Worm (Caenorhabditis elegans): ENCODE results near the gene sptl-3.
A peak's percentile ranks its signal among the peaks of the same experiment; 100 is the strongest.

Gene sptl-3

ce11 chrV:13898356-13898755, 5.2 kb downstream of the sptl-3 start, which contains the start of gene cyp-35C1:
Gene cyp-35C1, minus strand, starts transcription at chrV:13898487.
- TF ChIP-seq ZK546.5 (tag; optimal IDR thresholded peaks at IDR 0.05) (no peak), elt-2 (tag; optimal IDR thresholded peaks at IDR 0.05) (peak; percentile 59), pqm-1 (tag; optimal IDR thresholded peaks at IDR 0.05) (peak; percentile 51)

ce11 chrV:13899213-13899612, 6.1 kb downstream of the sptl-3 start, which contains the start of gene oac-3:
Gene oac-3, plus strand, starts transcription at chrV:13899513.
- TF ChIP-seq lin-15B (tag; optimal IDR thresholded peaks at IDR 0.05) (no peak), egl-5 (tag; optimal IDR thresholded peaks at IDR 0.05) (no peak), fkh-10 (GFP tag; optimal IDR thresholded peaks at IDR 0.05) (no peak), nhr-12 (tag; optimal IDR thresholded peaks at IDR 0.05) (no peak), mdl-1 (tag; optimal IDR thresholded peaks at IDR 0.05) (no peak), tbx-2 (tag; optimal IDR thresholded peaks at IDR 0.05) (no peak), nhr-28 (tag; optimal IDR thresholded peaks at IDR 0.05) (no peak), ceh-16 (tag; optimal IDR thresholded peaks at IDR 0.05) (no peak), eor-1 (tag; optimal IDR thresholded peaks at IDR 0.05) (no peak), nhr-76 (tag; optimal IDR thresholded peaks at IDR 0.05) (no peak), sea-2 (GFP tag; optimal IDR thresholded peaks at IDR 0.05) (no peak)

- TF ChIP-seq tbx-2 (tag; optimal IDR thresholded peaks at IDR 0.05) (no peak), elt-1 (tag; optimal IDR thresholded peaks at IDR 0.05) (no peak), eor-1 (tag; optimal IDR thresholded peaks at IDR 0.05) (no peak), nhr-76 (tag; optimal IDR thresholded peaks at IDR 0.05) (no peak), egl-27 (tag; optimal IDR thresholded peaks at IDR 0.05) (no peak), elt-2 (tag; optimal IDR thresholded peaks at IDR 0.05) (no peak), fkh-2 (tag; optimal IDR thresholded peaks at IDR 0.05) (no peak), ceh-82 (tag; optimal IDR thresholded peaks at IDR 0.05) (no peak), pqm-1 (tag; optimal IDR thresholded peaks at IDR 0.05) (no peak), nhr-12 (tag; optimal IDR thresholded peaks at IDR 0.05) (no peak)
Measured at ce11 chrV:13902495-13902894, 9.4 kb downstream of the sptl-3 start, which contains the start of gene C06B3.1. Gene C06B3.1, plus strand, starts transcription at chrV:13902795.

ce11 chrV:13904446-13904845, 11.3 kb downstream of the sptl-3 start, which contains the start of gene stdh-3:
Gene stdh-3, plus strand, starts transcription at chrV:13904611.
- TF ChIP-seq ceh-16 (tag; optimal IDR thresholded peaks at IDR 0.05) (no peak), egl-27 (tag; optimal IDR thresholded peaks at IDR 0.05) (no peak), ceh-28 (tag; optimal IDR thresholded peaks at IDR 0.05) (no peak), ztf-11 (tag; optimal IDR thresholded peaks at IDR 0.05) (no peak), nhr-77 (tag; optimal IDR thresholded peaks at IDR 0.05) (no peak), nhr-67 (tag; optimal IDR thresholded peaks at IDR 0.05) (no peak), sea-2 (GFP tag; optimal IDR thresholded peaks at IDR 0.05) (no peak), elt-3 (tag; optimal IDR thresholded peaks at IDR 0.05) (no peak), elt-1 (tag; optimal IDR thresholded peaks at IDR 0.05) (no peak), nhr-11 (tag; optimal IDR thresholded peaks at IDR 0.05) (no peak), unc-62 (GFP tag; optimal IDR thresholded peaks at IDR 0.05) (no peak), mdl-1 (tag; optimal IDR thresholded peaks at IDR 0.05) (no peak), nhr-23 (tag; optimal IDR thresholded peaks at IDR 0.05) (no peak), nhr-25 (tag; optimal IDR thresholded peaks at IDR 0.05) (no peak), fkh-2 (tag; optimal IDR thresholded peaks at IDR 0.05) (no peak), tbx-2 (tag; optimal IDR thresholded peaks at IDR 0.05) (no peak), zag-1 (tag; optimal IDR thresholded peaks at IDR 0.05) (no peak), lsy-12 (tag; optimal IDR thresholded peaks at IDR 0.05) (no peak), aly-2 (tag; optimal IDR thresholded peaks at IDR 0.05) (no peak), ztf-4 (tag; optimal IDR thresholded peaks at IDR 0.05) (no peak)

ce11 chrV:13906166-13906565, 13.0 kb downstream of the sptl-3 start, which contains the start of gene stdh-1:
Gene stdh-1, plus strand, starts transcription at chrV:13906492.
- TF ChIP-seq mdl-1 (tag; optimal IDR thresholded peaks at IDR 0.05) (no peak), eor-1 (tag; optimal IDR thresholded peaks at IDR 0.05) (no peak), unc-39 (tag; optimal IDR thresholded peaks at IDR 0.05) (no peak), ZK546.5 (tag; optimal IDR thresholded peaks at IDR 0.05) (no peak), hmg-11 (tag; optimal IDR thresholded peaks at IDR 0.05) (peak; percentile 5), elt-3 (tag; optimal IDR thresholded peaks at IDR 0.05) (no peak), ztf-11 (tag; optimal IDR thresholded peaks at IDR 0.05) (no peak), nhr-25 (tag; optimal IDR thresholded peaks at IDR 0.05) (no peak), egl-5 (tag; optimal IDR thresholded peaks at IDR 0.05) (peak; percentile 50), nhr-11 (tag; optimal IDR thresholded peaks at IDR 0.05) (no peak), elt-2 (tag; optimal IDR thresholded peaks at IDR 0.05) (peak; percentile 48), fkh-10 (GFP tag; optimal IDR thresholded peaks at IDR 0.05) (no peak), skn-1 (tag; optimal IDR thresholded peaks at IDR 0.05) (no peak), pha-4 (tag; optimal IDR thresholded peaks at IDR 0.05) (peak; percentile 22), tbx-2 (tag; optimal IDR thresholded peaks at IDR 0.05) (no peak), nhr-76 (tag; optimal IDR thresholded peaks at IDR 0.05) (no peak), ceh-82 (tag; optimal IDR thresholded peaks at IDR 0.05) (no peak), unc-62 (GFP tag; optimal IDR thresholded peaks at IDR 0.05) (no peak), ama-1 (optimal IDR thresholded peaks at IDR 0.05) (no peak), R02D3.7 (tag; optimal IDR thresholded peaks at IDR 0.05) (no peak), nfya-1 (tag; optimal IDR thresholded peaks at IDR 0.05; ENCODE audit: insufficient read depth) (peak; percentile 3), sea-2 (GFP tag; optimal IDR thresholded peaks at IDR 0.05) (no peak), pqm-1 (tag; optimal IDR thresholded peaks at IDR 0.05) (no peak), ztf-4 (tag; optimal IDR thresholded peaks at IDR 0.05) (no peak), aly-2 (tag; optimal IDR thresholded peaks at IDR 0.05) (no peak)

Measured in whole organism, L3 larva.